Worm (Caenorhabditis elegans) whole organism, late embryonic: ENCODE measurements around the gene sgnh-1.
A peak's percentile ranks its signal among the peaks of the same experiment; 100 is the strongest.

Experiments used
- C08G9.2 ChIP-seq: sonication (generic microtip); optimal IDR thresholded peaks from 2 replicates; lab custom pipeline; 2016; ENCODE audit warnings: mild to moderate bottlenecking, missing genetic modification characterization, moderate library complexity, missing compliant biosample characterization
- C38D4.7 ChIP-seq: fragments of 200-800 bp; sonication (Bioruptor generic); optimal IDR thresholded peaks from 2 replicates; lab custom pipeline; 2018; ENCODE audit warnings: mild to moderate bottlenecking, missing genetic modification characterization, moderate library complexity, missing compliant biosample characterization
- K02D7.2 ChIP-seq: sonication (generic microtip); optimal IDR thresholded peaks from 2 replicates; lab custom pipeline; 2017; ENCODE audit warnings: mild to moderate bottlenecking, missing genetic modification characterization, missing compliant biosample characterization
- ahr-1 ChIP-seq: sonication (generic microtip); optimal IDR thresholded peaks from 2 replicates; lab custom pipeline; 2016; ENCODE audit warnings: missing genetic modification characterization, missing compliant biosample characterization
- ama-1 ChIP-seq: fragments of 150-350 bp; optimal IDR thresholded peaks from 2 replicates; lab custom pipeline; 2014
- ceh-18 ChIP-seq: sonication (generic microtip); optimal IDR thresholded peaks from 2 replicates; lab custom pipeline; 2016; ENCODE audit warnings: missing genetic modification characterization, missing compliant biosample characterization
- ceh-19 ChIP-seq: fragments of 200-800 bp; sonication (Bioruptor generic); optimal IDR thresholded peaks from 2 replicates; lab custom pipeline; 2018; ENCODE audit warnings: mild to moderate bottlenecking, missing genetic modification characterization, missing compliant biosample characterization
- ceh-22 ChIP-seq: sonication (generic microtip); optimal IDR thresholded peaks from 2 replicates; lab custom pipeline; 2017; ENCODE audit warnings: missing biosample characterization, missing genetic modification characterization
- ceh-24 ChIP-seq: sonication (generic microtip); optimal IDR thresholded peaks from 2 replicates; lab custom pipeline; 2016; ENCODE audit warnings: mild to moderate bottlenecking, missing genetic modification characterization, missing compliant biosample characterization
- ceh-30 ChIP-seq: fragments of 150-350 bp; optimal IDR thresholded peaks from 2 replicates; lab custom pipeline; 2014; ENCODE audit warnings: missing biosample characterization, missing genetic modification characterization
- ceh-34 ChIP-seq: sonication (generic microtip); optimal IDR thresholded peaks from 2 replicates; lab custom pipeline; 2016; ENCODE audit warnings: mild to moderate bottlenecking, missing genetic modification characterization, missing compliant biosample characterization
- ceh-9 ChIP-seq: sonication (generic microtip); optimal IDR thresholded peaks from 2 replicates; lab custom pipeline; 2016; ENCODE audit warnings: mild to moderate bottlenecking, missing genetic modification characterization, inconsistent platforms, missing compliant biosample characterization
- che-1 ChIP-seq: sonication (generic microtip); optimal IDR thresholded peaks from 2 replicates; lab custom pipeline; 2016; ENCODE audit warnings: mild to moderate bottlenecking, missing genetic modification characterization, missing compliant biosample characterization
- dmd-4 ChIP-seq: sonication (generic microtip); optimal IDR thresholded peaks from 2 replicates; lab custom pipeline; 2016; ENCODE audit warnings: borderline replicate concordance, missing genetic modification characterization, missing compliant biosample characterization
- elt-2 ChIP-seq: sonication (generic microtip); optimal IDR thresholded peaks from 2 replicates; lab custom pipeline; 2016; ENCODE audit warnings: missing genetic modification reagents, missing genetic modification characterization, missing compliant biosample characterization
- elt-4 ChIP-seq: sonication (generic microtip); optimal IDR thresholded peaks from 2 replicates; lab custom pipeline; 2016; ENCODE audit warnings: missing genetic modification characterization, missing compliant biosample characterization
- ets-4 ChIP-seq: sonication (generic microtip); optimal IDR thresholded peaks from 2 replicates; lab custom pipeline; 2016; ENCODE audit warnings: missing genetic modification characterization, missing compliant biosample characterization
- fax-1 ChIP-seq: sonication (generic microtip); optimal IDR thresholded peaks from 2 replicates; lab custom pipeline; 2016; ENCODE audit warnings: missing genotype, missing genetic modification characterization, missing compliant biosample characterization
- gmeb-2 ChIP-seq: sonication (generic microtip); optimal IDR thresholded peaks from 2 replicates; lab custom pipeline; 2016; ENCODE audit warnings: missing genetic modification characterization, inconsistent platforms, missing compliant biosample characterization
- hlh-13 ChIP-seq: fragments of 200-800 bp; sonication (Bioruptor generic); optimal IDR thresholded peaks from 2 replicates; lab custom pipeline; 2018; ENCODE audit warnings: mild to moderate bottlenecking, missing genetic modification characterization, missing compliant biosample characterization
- hlh-15 ChIP-seq: sonication (generic microtip); optimal IDR thresholded peaks from 2 replicates; lab custom pipeline; 2016; ENCODE audit warnings: missing genetic modification characterization, missing compliant biosample characterization
- hlh-30 ChIP-seq: sonication (generic microtip); optimal IDR thresholded peaks from 2 replicates; lab custom pipeline; 2017; ENCODE audit warnings: antibody characterized with exemption, missing genetic modification characterization, missing compliant biosample characterization; ENCODE audit not compliant: insufficient read depth
- lin-11 ChIP-seq: fragments of 200-800 bp; sonication (Bioruptor generic); optimal IDR thresholded peaks from 2 replicates; lab custom pipeline; 2018; ENCODE audit warnings: mild to moderate bottlenecking, missing genetic modification characterization, missing compliant biosample characterization
- mec-3 ChIP-seq: sonication (generic microtip); optimal IDR thresholded peaks from 2 replicates; lab custom pipeline; 2016; ENCODE audit warnings: borderline replicate concordance, missing genetic modification characterization, missing compliant biosample characterization
- nfya-1 ChIP-seq: sonication (generic microtip); optimal IDR thresholded peaks from 2 replicates; lab custom pipeline; 2017; ENCODE audit warnings: missing genetic modification characterization, mild to moderate bottlenecking, missing compliant biosample characterization, antibody characterized with exemption, moderate library complexity
- nhr-11 ChIP-seq: fragments of 150-350 bp; optimal IDR thresholded peaks from 2 replicates; lab custom pipeline; 2014; ENCODE audit warnings: missing biosample characterization, missing genetic modification characterization
- nhr-232 ChIP-seq: sonication (generic microtip); optimal IDR thresholded peaks from 2 replicates; lab custom pipeline; 2016; ENCODE audit warnings: missing genetic modification characterization, missing compliant biosample characterization
- npax-4 ChIP-seq: sonication (generic microtip); optimal IDR thresholded peaks from 2 replicates; lab custom pipeline; 2016; ENCODE audit warnings: missing genetic modification characterization, missing compliant biosample characterization
- odd-2 ChIP-seq: sonication (generic microtip); optimal IDR thresholded peaks from 2 replicates; lab custom pipeline; 2017; ENCODE audit warnings: antibody characterized with exemption, mild to moderate bottlenecking, missing genetic modification characterization, missing compliant biosample characterization
- pag-3 ChIP-seq: sonication (generic microtip); optimal IDR thresholded peaks from 2 replicates; lab custom pipeline; 2016; ENCODE audit warnings: missing compliant biosample characterization, missing genetic modification characterization, borderline replicate concordance
- pha-2 ChIP-seq: sonication (generic microtip); optimal IDR thresholded peaks from 2 replicates; lab custom pipeline; 2017; ENCODE audit warnings: mild to moderate bottlenecking, missing genetic modification characterization, missing compliant biosample characterization
- ref-2 ChIP-seq: sonication (generic microtip); optimal IDR thresholded peaks from 2 replicates; lab custom pipeline; 2016; ENCODE audit warnings: missing genetic modification characterization, missing compliant biosample characterization
- rnt-1 ChIP-seq: sonication (generic microtip); optimal IDR thresholded peaks from 2 replicates; lab custom pipeline; 2016; ENCODE audit warnings: missing genetic modification characterization, missing compliant biosample characterization
- sox-2 ChIP-seq: fragments of 200-800 bp; sonication (Bioruptor generic); IDR thresholded peaks from 2 replicates; pipeline ENCODE4 v1.3.6; 2022; ENCODE audit warnings: missing genetic modification reagents, missing genetic modification characterization, missing compliant biosample characterization
- sox-4 ChIP-seq: sonication (generic microtip); optimal IDR thresholded peaks from 2 replicates; lab custom pipeline; 2017; ENCODE audit warnings: mild to moderate bottlenecking, missing genetic modification characterization, inconsistent platforms, missing compliant biosample characterization
- tbx-2 ChIP-seq: sonication (generic microtip); optimal IDR thresholded peaks from 2 replicates; lab custom pipeline; 2016; ENCODE audit warnings: missing genetic modification characterization, missing compliant biosample characterization
- tbx-7 ChIP-seq: sonication (generic microtip); optimal IDR thresholded peaks from 2 replicates; lab custom pipeline; 2016; ENCODE audit warnings: missing genotype, missing genetic modification characterization, missing compliant biosample characterization
- unc-3 ChIP-seq, 2 experiments: fragments of 200-800 bp in 1 of 2; sonication (Bioruptor generic) in 1 of 2; sonication (generic microtip) in 1 of 2; conservative IDR thresholded peaks in 1 of 2; optimal IDR thresholded peaks in 1 of 2; 2 replicates each; pipeline versions ENCODE4 v1.3.6 to Lab custom; 2016 to 2022; ENCODE audit warnings: missing compliant biosample characterization in 2 of 2, missing genetic modification characterization in 2 of 2, missing genetic modification reagents in 1 of 2
- unc-55 ChIP-seq: sonication (generic microtip); optimal IDR thresholded peaks from 2 replicates; lab custom pipeline; 2017; ENCODE audit warnings: missing biosample characterization, missing genetic modification reagents, missing genetic modification characterization
- unc-86 ChIP-seq: sonication (generic microtip); optimal IDR thresholded peaks from 2 replicates; lab custom pipeline; 2016; ENCODE audit warnings: missing genetic modification characterization, missing compliant biosample characterization
- ztf-16 ChIP-seq: sonication (generic microtip); optimal IDR thresholded peaks from 2 replicates; lab custom pipeline; 2017; ENCODE audit warnings: missing genetic modification characterization, missing compliant biosample characterization

sgnh-1 gene

DNA sequence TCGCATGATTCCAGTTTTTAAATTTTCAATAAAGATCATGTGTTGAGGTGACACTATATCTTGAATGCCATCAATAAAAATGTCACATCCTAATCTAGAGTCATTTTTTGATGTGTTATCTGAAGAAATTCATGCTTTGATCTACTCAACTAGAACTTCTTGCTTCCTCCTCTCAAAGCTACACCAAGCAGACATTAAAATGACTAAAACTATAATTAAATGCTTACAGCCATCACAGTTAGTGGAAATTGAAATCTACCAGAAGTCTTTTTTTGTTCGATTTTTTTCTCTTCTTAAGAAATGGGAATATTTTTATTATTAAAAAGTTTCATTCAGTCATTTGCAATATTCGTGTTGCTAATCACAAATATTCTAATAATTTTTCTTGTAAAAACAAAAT is 28.1 kb downstream of the sgnh-1 start, which contains the start of gene str-158:
Gene str-158 (plus strand): TSS at position 301 of the 400 bp plus-strand sequence.
- TF ChIP-seq unc-3 (GFP tag; conservative IDR thresholded peaks at IDR 0.05; lab: Robert Waterston, UW) (no peak), unc-3 (tag; optimal IDR thresholded peaks at IDR 0.05; lab: Kevin White, UChicago) (no peak), ztf-16 (tag; lab: Kevin White, UChicago) (no peak), fax-1 (no peak), ceh-30 (tag; lab: Kevin White, UChicago) (no peak), unc-55 (GFP tag; lab: Kevin White, UChicago) (no peak), sox-4 (no peak), dmd-4 (tag; lab: Kevin White, UChicago) (no peak), npax-4 (tag; lab: Kevin White, UChicago) (no peak), nhr-232 (tag; lab: Kevin White, UChicago) (no peak), che-1 (tag; lab: Kevin White, UChicago) (no peak), hlh-30 (tag; lab: Kevin White, UChicago) (no peak)

DNA sequence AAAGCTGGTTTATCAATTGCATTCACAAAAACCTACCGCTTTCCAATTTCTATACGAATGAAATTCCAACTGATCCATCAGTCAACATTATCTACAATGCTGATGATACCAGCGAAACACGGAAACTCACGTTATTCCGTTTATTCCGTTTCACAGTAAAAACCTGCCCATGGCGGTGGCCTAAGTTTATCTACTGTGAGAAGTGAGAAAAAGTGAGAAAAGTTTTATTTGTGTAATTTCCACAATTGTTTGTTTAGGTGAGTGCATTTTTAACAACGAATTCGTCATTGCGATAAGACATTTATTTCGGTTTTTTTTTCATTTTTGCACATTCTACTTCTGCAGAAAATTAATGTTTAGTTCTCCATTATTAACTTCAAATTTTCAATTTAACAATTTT is 40.3 kb downstream of the sgnh-1 start, which contains the start of gene Y9C9A.8:
Gene Y9C9A.8 (plus strand): TSS at position 301 of the 400 bp plus-strand sequence.
- TF ChIP-seq sox-2 (GFP tag; lab: Robert Waterston, UW) (no peak), ceh-24 (tag; lab: Kevin White, UChicago) (no peak), ceh-34 (tag; lab: Kevin White, UChicago) (no peak), lin-11 (no peak), ets-4 (no peak), pha-2 (no peak), hlh-13 (GFP tag; lab: Kevin White, UChicago) (no peak), elt-2 (tag; lab: Kevin White, UChicago) (no peak), ceh-22 (tag; lab: Kevin White, UChicago) (no peak), ceh-9 (tag; lab: Kevin White, UChicago) (no peak), C08G9.2 (tag; lab: Kevin White, UChicago) (no peak), tbx-2 (tag; lab: Kevin White, UChicago) (no peak), rnt-1 (tag; lab: Kevin White, UChicago) (no peak), unc-55 (GFP tag; lab: Kevin White, UChicago) (no peak), C38D4.7 (GFP tag; lab: Kevin White, UChicago) (no peak), hlh-15 (tag; lab: Kevin White, UChicago) (no peak), fax-1 (no peak), dmd-4 (tag; lab: Kevin White, UChicago) (no peak), pag-3 (no peak), ama-1 (lab: Kevin White, UChicago) (no peak)

DNA sequence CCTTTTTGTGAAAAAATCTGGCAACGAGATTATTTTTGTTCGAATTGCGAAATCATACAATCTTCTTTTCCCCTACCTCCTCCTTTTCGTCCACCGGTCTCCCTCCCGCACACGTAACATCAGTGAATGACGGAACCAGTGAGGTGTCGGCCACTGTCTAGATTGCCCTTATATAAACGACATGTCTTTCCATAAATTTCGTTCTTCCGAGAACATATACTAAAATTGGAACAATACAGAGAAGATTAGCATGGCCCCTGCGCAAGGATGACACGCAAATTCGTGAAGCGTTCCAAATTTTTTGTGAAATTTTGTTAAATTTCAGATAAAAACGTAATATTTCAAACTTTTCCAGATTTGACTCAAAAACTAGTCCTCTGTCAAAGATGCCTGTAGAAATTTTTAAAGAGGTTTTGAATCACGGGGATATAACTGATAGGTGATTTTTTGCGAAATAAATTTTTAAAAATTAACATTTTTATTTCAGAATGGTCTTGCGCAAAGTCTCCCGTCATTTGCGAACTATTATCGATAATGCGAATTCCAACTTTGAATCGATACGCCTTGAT is 41.1 kb downstream of the sgnh-1 start:
- TF ChIP-seq K02D7.2 (tag; lab: Kevin White, UChicago), result no peak
- TF ChIP-seq odd-2 (tag; lab: Kevin White, UChicago), result no peak
- peak; percentile 33 for TF ChIP-seq elt-2 (tag; lab: Kevin White, UChicago)
- TF ChIP-seq ets-4, result no peak
- TF ChIP-seq hlh-30 (tag; lab: Kevin White, UChicago), result no peak
- no peak for TF ChIP-seq npax-4 (tag; lab: Kevin White, UChicago)
- no peak for TF ChIP-seq nhr-11 (tag; lab: Kevin White, UChicago)

DNA sequence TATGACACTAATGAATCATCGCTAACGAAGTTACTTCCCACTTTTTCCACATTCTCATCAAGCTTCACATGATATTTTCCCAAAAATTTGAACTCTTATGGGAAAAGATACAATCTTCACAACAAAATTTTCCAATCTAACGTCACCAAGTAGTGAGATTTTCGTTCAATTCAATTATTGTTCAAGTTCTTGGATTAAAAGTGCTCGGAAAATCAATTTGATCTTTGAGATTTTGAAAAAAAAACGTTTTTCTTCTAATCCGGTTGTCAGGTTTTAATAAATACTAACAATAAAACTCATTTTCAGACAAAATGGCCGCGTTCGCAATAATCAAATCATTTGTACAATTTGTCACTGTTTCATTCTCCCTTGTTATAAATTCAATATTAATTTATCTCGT is 44.4 kb downstream of the sgnh-1 start, which contains the start of gene str-153:
Gene str-153 (plus strand): TSS at position 301 of the 400 bp plus-strand sequence.
- TF ChIP-seq ceh-22 (tag; lab: Kevin White, UChicago) (no peak), gmeb-2 (tag; lab: Kevin White, UChicago) (no peak), ceh-34 (tag; lab: Kevin White, UChicago) (no peak), ceh-19 (GFP tag; lab: Kevin White, UChicago) (no peak), nfya-1 (tag; lab: Kevin White, UChicago) (no peak), ahr-1 (tag; lab: Kevin White, UChicago) (no peak), ceh-18 (tag; lab: Kevin White, UChicago) (no peak), unc-3 (GFP tag; conservative IDR thresholded peaks at IDR 0.05; lab: Robert Waterston, UW) (no peak), unc-3 (tag; optimal IDR thresholded peaks at IDR 0.05; lab: Kevin White, UChicago) (no peak), hlh-15 (tag; lab: Kevin White, UChicago) (no peak), lin-11 (no peak), mec-3 (tag; lab: Kevin White, UChicago) (no peak), unc-86 (no peak), ref-2 (tag; lab: Kevin White, UChicago) (no peak), odd-2 (tag; lab: Kevin White, UChicago) (no peak), tbx-7 (tag; lab: Kevin White, UChicago) (no peak), elt-4 (tag; lab: Kevin White, UChicago) (no peak)
